Worm (Caenorhabditis elegans) whole organism, L1 larva: ENCODE results near the gene B0432.14.
A peak's percentile ranks its signal among the peaks of the same experiment; 100 is the strongest.

Experiments used
- C04F5.9 ChIP-seq: sonication (generic microtip); optimal IDR thresholded peaks from 2 replicates; lab custom pipeline; 2016; ENCODE audit warnings: missing genetic modification characterization, missing compliant biosample characterization
- C16A3.4 ChIP-seq: fragments of 150-350 bp; optimal IDR thresholded peaks from 2 replicates; lab custom pipeline; 2014; ENCODE audit warnings: missing biosample characterization, missing genetic modification characterization
- Y116A8C.19 ChIP-seq: sonication (generic microtip); optimal IDR thresholded peaks from 2 replicates; lab custom pipeline; 2016; ENCODE audit warnings: missing compliant biosample characterization, missing genetic modification characterization, borderline replicate concordance
- alr-1 ChIP-seq: fragments of 200-800 bp; sonication (Bioruptor generic); optimal IDR thresholded peaks from 2 replicates; lab custom pipeline; 2018; ENCODE audit warnings: borderline replicate concordance, mild to moderate bottlenecking, missing genetic modification characterization, missing compliant biosample characterization
- ama-1 ChIP-seq: fragments of 150-350 bp; optimal IDR thresholded peaks from 2 replicates; lab custom pipeline; 2014
- blmp-1 ChIP-seq: fragments of 150-350 bp; optimal IDR thresholded peaks from 2 replicates; lab custom pipeline; 2014; ENCODE audit warnings: missing biosample characterization, missing genetic modification characterization
- ceh-8 ChIP-seq: fragments of 200-800 bp; sonication (Bioruptor generic); optimal IDR thresholded peaks from 2 replicates; lab custom pipeline; 2018; ENCODE audit warnings: mild to moderate bottlenecking, missing genetic modification characterization, moderate library complexity, missing compliant biosample characterization
- ceh-82 ChIP-seq, 3 experiments: fragments of 150-350 bp in 1 of 3; sonication (generic microtip) in 2 of 3; optimal IDR thresholded peaks; 2 replicates each; lab custom pipeline; 2014 to 2017; ENCODE audit warnings: missing biosample characterization in 3 of 3, missing genetic modification characterization in 3 of 3
- ceh-88 ChIP-seq: fragments of 200-800 bp; sonication (Bioruptor generic); IDR thresholded peaks from 2 replicates; pipeline ENCODE4 v1.3.6; 2022; ENCODE audit warnings: missing genetic modification characterization, missing compliant biosample characterization
- efl-1 ChIP-seq, 4 experiments: fragments of 150-350 bp; optimal IDR thresholded peaks in 3 of 4; peaks in 1 of 4; 1 replicate in 1 of 4; 2 replicates in 3 of 4; lab custom pipeline; 2014; ENCODE audit warnings: missing biosample characterization in 2 of 4, missing genetic modification characterization in 2 of 4, missing genetic modification reagents in 2 of 4
- efl-3 ChIP-seq: fragments of 200-800 bp; sonication (Bioruptor generic); optimal IDR thresholded peaks from 2 replicates; lab custom pipeline; 2018; ENCODE audit warnings: mild to moderate bottlenecking, missing genetic modification characterization, missing compliant biosample characterization
- egl-27 ChIP-seq, 2 experiments: fragments of 150-350 bp in 1 of 2; sonication (generic microtip); optimal IDR thresholded peaks; 3 replicates each; lab custom pipeline; 2017 to 2018; ENCODE audit warnings: missing biosample characterization in 2 of 2, missing genetic modification characterization in 2 of 2, missing genetic modification reagents in 2 of 2
- elt-2 ChIP-seq: sonication (generic microtip); optimal IDR thresholded peaks from 2 replicates; lab custom pipeline; 2016; ENCODE audit warnings: missing genetic modification characterization, mild to moderate bottlenecking, inconsistent platforms, missing compliant biosample characterization, missing genetic modification reagents
- ets-5 ChIP-seq: fragments of 200-800 bp; sonication (Bioruptor generic); IDR thresholded peaks from 2 replicates; pipeline ENCODE4 v1.3.6; 2022; ENCODE audit warnings: missing genetic modification characterization, missing compliant biosample characterization
- fkh-4 ChIP-seq: sonication (generic microtip); optimal IDR thresholded peaks from 2 replicates; lab custom pipeline; 2016; ENCODE audit warnings: missing compliant biosample characterization, missing genetic modification characterization, borderline replicate concordance
- fkh-8 ChIP-seq: sonication (generic microtip); optimal IDR thresholded peaks from 2 replicates; lab custom pipeline; 2016; ENCODE audit warnings: mild to moderate bottlenecking, missing genetic modification characterization, missing compliant biosample characterization
- fos-1 ChIP-seq: fragments of 150-350 bp; optimal IDR thresholded peaks from 2 replicates; lab custom pipeline; 2014; ENCODE audit warnings: missing biosample characterization, missing genetic modification characterization
- grh-1 ChIP-seq: fragments of 200-800 bp; sonication (Bioruptor generic); IDR thresholded peaks from 2 replicates; pipeline ENCODE4 v1.3.6; 2022; ENCODE audit warnings: missing genetic modification reagents, missing genetic modification characterization, missing compliant biosample characterization
- irx-1 ChIP-seq: sonication (generic microtip); optimal IDR thresholded peaks from 2 replicates; lab custom pipeline; 2016; ENCODE audit warnings: missing genetic modification characterization, missing compliant biosample characterization
- isw-1 ChIP-seq: fragments of 200-800 bp; sonication (Bioruptor generic); IDR thresholded peaks from 2 replicates; pipeline ENCODE4 v1.3.6; 2022; ENCODE audit warnings: missing genetic modification characterization, missing compliant biosample characterization
- lir-3 ChIP-seq: sonication (generic microtip); optimal IDR thresholded peaks from 2 replicates; lab custom pipeline; 2016; ENCODE audit warnings: mild to moderate bottlenecking, missing genetic modification characterization, moderate library complexity, missing compliant biosample characterization; ENCODE audit not compliant: poor library complexity
- mab-9 ChIP-seq: fragments of 200-800 bp; sonication (Bioruptor generic); IDR thresholded peaks from 2 replicates; pipeline ENCODE4 v1.3.6; 2022; ENCODE audit warnings: missing genetic modification reagents, missing genetic modification characterization, missing compliant biosample characterization
- mef-2 ChIP-seq: fragments of 150-350 bp; optimal IDR thresholded peaks from 2 replicates; lab custom pipeline; 2014; ENCODE audit warnings: missing biosample characterization, missing genetic modification characterization
- nhr-20 ChIP-seq: sonication (generic microtip); optimal IDR thresholded peaks from 2 replicates; lab custom pipeline; 2016; ENCODE audit warnings: mild to moderate bottlenecking, missing genetic modification characterization, missing compliant biosample characterization
- nhr-28 ChIP-seq: fragments of 150-350 bp; optimal IDR thresholded peaks from 2 replicates; lab custom pipeline; 2014; ENCODE audit warnings: missing biosample characterization, missing genetic modification characterization
- nhr-47 ChIP-seq: sonication (generic microtip); optimal IDR thresholded peaks from 2 replicates; lab custom pipeline; 2016; ENCODE audit warnings: mild to moderate bottlenecking, missing genetic modification characterization, moderate library complexity, missing compliant biosample characterization
- nhr-71 ChIP-seq: sonication (generic microtip); optimal IDR thresholded peaks from 2 replicates; lab custom pipeline; 2016; ENCODE audit warnings: mild to moderate bottlenecking, missing genetic modification characterization, moderate library complexity, missing compliant biosample characterization
- nhr-76 ChIP-seq: sonication (generic microtip); optimal IDR thresholded peaks from 2 replicates; lab custom pipeline; 2017; ENCODE audit warnings: missing biosample characterization, missing genetic modification characterization
- nhr-77 ChIP-seq: fragments of 150-350 bp; optimal IDR thresholded peaks from 2 replicates; lab custom pipeline; 2014; ENCODE audit warnings: missing biosample characterization, missing genetic modification characterization
- nhr-84 ChIP-seq: sonication (generic microtip); optimal IDR thresholded peaks from 2 replicates; lab custom pipeline; 2017; ENCODE audit warnings: missing biosample characterization, missing genetic modification characterization
- pag-3 ChIP-seq: sonication (generic microtip); optimal IDR thresholded peaks from 2 replicates; lab custom pipeline; 2017; ENCODE audit warnings: missing genetic modification characterization, mild to moderate bottlenecking, missing compliant biosample characterization, antibody characterized with exemption, borderline replicate concordance; ENCODE audit not compliant: insufficient read depth
- pax-3 ChIP-seq: fragments of 200-800 bp; sonication (Bioruptor generic); optimal IDR thresholded peaks from 2 replicates; lab custom pipeline; 2018; ENCODE audit warnings: mild to moderate bottlenecking, missing genetic modification characterization, moderate library complexity, missing compliant biosample characterization
- pqm-1 ChIP-seq: sonication (generic microtip); optimal IDR thresholded peaks from 3 replicates; lab custom pipeline; 2017; ENCODE audit warnings: missing biosample characterization, missing genetic modification characterization
- snpc-4 ChIP-seq: fragments of 150-350 bp; optimal IDR thresholded peaks from 2 replicates; lab custom pipeline; 2014; ENCODE audit warnings: missing biosample characterization, missing genetic modification characterization
- snu-23 ChIP-seq: sonication (generic microtip); optimal IDR thresholded peaks from 2 replicates; lab custom pipeline; 2016; ENCODE audit warnings: missing genetic modification characterization, missing compliant biosample characterization
- sptf-1 ChIP-seq: fragments of 150-350 bp; optimal IDR thresholded peaks from 2 replicates; lab custom pipeline; 2014; ENCODE audit warnings: missing biosample characterization, missing genetic modification characterization
- zag-1 ChIP-seq: fragments of 150-350 bp; optimal IDR thresholded peaks from 2 replicates; lab custom pipeline; 2014; ENCODE audit warnings: missing biosample characterization, missing genetic modification characterization
- ztf-4 ChIP-seq: fragments of 150-350 bp; optimal IDR thresholded peaks from 2 replicates; lab custom pipeline; 2014; ENCODE audit warnings: missing biosample characterization, missing genetic modification characterization

Gene B0432.14

ce11 chrII:286551-286724 lies 22.3 kb downstream of the B0432.14 start, which contains the start of gene misc-1:
misc-1 (plus strand) TSS chrII:286625.
- TF ChIP-seq nhr-76 (tag; lab: Kevin White, UChicago) = no peak
- TF ChIP-seq isw-1 (GFP tag; lab: Robert Waterston, UW) = no peak
- no peak for TF ChIP-seq C04F5.9
- no peak for TF ChIP-seq grh-1
- TF ChIP-seq efl-3 (GFP tag; lab: Kevin White, UChicago) = no peak

ce11 chrII:288705-289205 lies 24.6 kb downstream of the B0432.14 start, which contains the start of gene mrpl-41:
mrpl-41 (plus strand) TSS chrII:288939.
- no peak for TF ChIP-seq isw-1 (GFP tag; lab: Robert Waterston, UW)
- TF ChIP-seq nhr-77 (tag; lab: Kevin White, UChicago) = no peak
- no peak for TF ChIP-seq ceh-88
- TF ChIP-seq fos-1 (tag; lab: Kevin White, UChicago) = no peak
- no peak for TF ChIP-seq zag-1 (tag; lab: Kevin White, UChicago)
- no peak for TF ChIP-seq nhr-71
- no peak for TF ChIP-seq efl-1 (optimal IDR thresholded peaks at IDR 0.05; lab: Kevin White, UChicago)
- TF ChIP-seq efl-1 (GFP tag; optimal IDR thresholded peaks at IDR 0.05 in 1 of 2; lab: Kevin White, UChicago) = peak in 1 of 2 experiments; percentile 91
- TF ChIP-seq irx-1 (tag; lab: Kevin White, UChicago) = no peak
- TF ChIP-seq ceh-8 (GFP tag; lab: Kevin White, UChicago) = no peak
- TF ChIP-seq, all 84 proteins: peak for 1

- TF ChIP-seq nhr-47 = no peak
- no peak for TF ChIP-seq blmp-1 (tag; lab: Kevin White, UChicago)
- no peak for TF ChIP-seq ets-5 (GFP tag; lab: Robert Waterston, UW)
- no peak for TF ChIP-seq pqm-1 (tag; lab: Kevin White, UChicago)
- no peak for TF ChIP-seq nhr-71
- TF ChIP-seq ceh-8 (GFP tag; lab: Kevin White, UChicago) = no peak
- no peak for TF ChIP-seq lir-3
- no peak for TF ChIP-seq elt-2 (tag; lab: Kevin White, UChicago)
- TF ChIP-seq egl-27 (tag; optimal IDR thresholded peaks at IDR 0.05; lab: Kevin White, UChicago) = no peak
- no peak for TF ChIP-seq Y116A8C.19
- no peak for TF ChIP-seq nhr-28
- TF ChIP-seq fkh-8 (tag; lab: Kevin White, UChicago) = no peak
- no peak for TF ChIP-seq pax-3
- TF ChIP-seq ceh-82 (tag; optimal IDR thresholded peaks at IDR 0.05; lab: Kevin White, UChicago) = no peak
- TF ChIP-seq fkh-4 (tag; lab: Kevin White, UChicago) = no peak
- TF ChIP-seq, all 84 proteins: peak for 0
Observed at ce11 chrII:290282-290681, 26.1 kb downstream of the B0432.14 start, which contains the start of gene djr-1.1. djr-1.1 (plus strand) TSS chrII:290582.

ce11 chrII:294606-295005 lies 30.5 kb downstream of the B0432.14 start, which contains the start of gene B0432.11:
B0432.11 (minus strand) TSS chrII:294706.
- no peak for TF ChIP-seq ztf-4 (tag; lab: Kevin White, UChicago)
- TF ChIP-seq snu-23 (GFP tag; lab: Kevin White, UChicago) = no peak
- no peak for TF ChIP-seq ama-1 (lab: Kevin White, UChicago)
- no peak for TF ChIP-seq nhr-20 (tag; lab: Kevin White, UChicago)
- no peak for TF ChIP-seq mab-9 (GFP tag; lab: Robert Waterston, UW)
- TF ChIP-seq nhr-28 = no peak
- TF ChIP-seq nhr-71 = no peak
- TF ChIP-seq C16A3.4 (tag; lab: Kevin White, UChicago) = no peak
- TF ChIP-seq mef-2 (tag; lab: Kevin White, UChicago) = no peak
- TF ChIP-seq efl-3 (GFP tag; lab: Kevin White, UChicago) = no peak
- no peak for TF ChIP-seq fkh-8 (tag; lab: Kevin White, UChicago)
- no peak for TF ChIP-seq alr-1 (tag; lab: Kevin White, UChicago)
- TF ChIP-seq pag-3 (tag; lab: Kevin White, UChicago) = no peak
- no peak for TF ChIP-seq sptf-1 (tag; lab: Kevin White, UChicago)
- TF ChIP-seq nhr-76 (tag; lab: Kevin White, UChicago) = no peak
- no peak for TF ChIP-seq nhr-84 (tag; lab: Kevin White, UChicago)
- no peak for TF ChIP-seq isw-1 (GFP tag; lab: Robert Waterston, UW)
- no peak for TF ChIP-seq snpc-4 (tag; lab: Kevin White, UChicago)
